Worm (Caenorhabditis elegans) whole organism, L3 larva: ENCODE data around the gene K04C2.8.
A peak's percentile ranks its signal among the peaks of the same experiment; 100 is the strongest.

ENCODE experiments used
- elt-1 ChIP-seq: fragments of 150-350 bp; optimal IDR thresholded peaks from 2 replicates; lab custom pipeline; 2014; ENCODE audit warnings: missing biosample characterization, missing genetic modification characterization
- jun-1 ChIP-seq: fragments of 150-350 bp; optimal IDR thresholded peaks from 2 replicates; lab custom pipeline; 2014; ENCODE audit warnings: missing biosample characterization, missing genetic modification reagents, missing genetic modification characterization
- nhr-11 ChIP-seq: fragments of 150-350 bp; optimal IDR thresholded peaks from 2 replicates; lab custom pipeline; 2014; ENCODE audit warnings: missing biosample characterization, missing genetic modification characterization
- nhr-237 ChIP-seq: fragments of 150-350 bp; optimal IDR thresholded peaks from 2 replicates; lab custom pipeline; 2014; ENCODE audit warnings: missing biosample characterization, missing genetic modification characterization
- pha-4 ChIP-seq: fragments of 150-350 bp; optimal IDR thresholded peaks from 2 replicates; lab custom pipeline; 2014; ENCODE audit warnings: missing biosample characterization, missing genetic modification reagents, missing genetic modification characterization
- pqm-1 ChIP-seq: fragments of 150-350 bp; optimal IDR thresholded peaks from 2 replicates; lab custom pipeline; 2017; ENCODE audit warnings: missing biosample characterization, missing genetic modification characterization, inconsistent platforms
- unc-39 ChIP-seq: sonication (generic microtip); optimal IDR thresholded peaks from 4 replicates; lab custom pipeline; 2017; ENCODE audit warnings: missing biosample characterization, missing genetic modification characterization
- ztf-4 ChIP-seq: fragments of 150-350 bp; optimal IDR thresholded peaks from 2 replicates; lab custom pipeline; 2014; ENCODE audit warnings: missing biosample characterization, missing genetic modification characterization

- TF ChIP-seq pqm-1 (tag; lab: Kevin White, UChicago) (no peak), nhr-237 (tag; lab: Kevin White, UChicago) (no peak), pha-4 (tag; lab: Kevin White, UChicago) (peak; percentile 52), elt-1 (tag; lab: Kevin White, UChicago) (no peak), ztf-4 (tag; lab: Kevin White, UChicago) (no peak), nhr-11 (tag; lab: Kevin White, UChicago) (no peak), jun-1 (tag; lab: Kevin White, UChicago) (no peak), unc-39 (no peak)
Observed at ce11 chrIII:6869268-6869667, 828 bp upstream of the K04C2.8 start, which contains the start of the genes cra-1 and kbp-1.
